Fruit fly (Drosophila melanogaster): ENCODE data around the gene CG5783.
A peak's percentile ranks its signal among the peaks of the same experiment; 100 is the strongest.

Gene CG5783

dm6 chr2L:18121367-18122230 lies 34.2 kb upstream of the CG5783 start (continued):
- TF ChIP-seq jigr1 (GFP tag; IDR thresholded peaks at IDR 0.05) (no peak), CG18764 (GFP tag; optimal IDR thresholded peaks at IDR 0.05) (peak; percentile 3), Neu2 (GFP tag; optimal IDR thresholded peaks at IDR 0.05; ENCODE audit: borderline replicate concordance) (no peak), ewg (GFP tag; optimal IDR thresholded peaks at IDR 0.05) (peak; percentile 7), lmd (GFP tag; IDR thresholded peaks at IDR 0.05) (peak; percentile 55), CG9215 (GFP tag; IDR thresholded peaks at IDR 0.05) (peak; percentile 52), NfI (GFP tag; optimal IDR thresholded peaks at IDR 0.05) (peak; percentile 24), wdn (GFP tag; IDR thresholded peaks at IDR 0.05) (no peak), Elba2 (GFP tag; optimal IDR thresholded peaks at IDR 0.05) (no peak), CG13287 (GFP tag; IDR thresholded peaks at IDR 0.05; ENCODE audit: partially characterized antibody) (no peak), chif (GFP tag; optimal IDR thresholded peaks at IDR 0.05) (peak; percentile 28 to 35), fd102C (GFP tag; optimal IDR thresholded peaks at IDR 0.05) (no peak), sqz (GFP tag; optimal IDR thresholded peaks at IDR 0.05) (no peak), CG16815 (GFP tag; optimal IDR thresholded peaks at IDR 0.05) (peak; percentile 5), CG9797 (GFP tag; optimal IDR thresholded peaks at IDR 0.05) (no peak), NK7.1 (GFP tag; optimal IDR thresholded peaks at IDR 0.05) (no peak), CG13624 (GFP tag; optimal IDR thresholded peaks at IDR 0.05) (no peak), Atf-2 (GFP tag; optimal IDR thresholded peaks at IDR 0.05) (peak; percentile 27), row (GFP tag; IDR thresholded peaks at IDR 0.05) (peak; percentile 63), hth (optimal IDR thresholded peaks at IDR 0.05) (no peak), CG12104 (GFP tag; optimal IDR thresholded peaks at IDR 0.05) (peak; percentile 31), CG9609 (GFP tag; optimal IDR thresholded peaks at IDR 0.05) (peak; percentile 10), Hr3 (GFP tag; optimal IDR thresholded peaks at IDR 0.05) (peak; percentile 34), Spps (tag; optimal IDR thresholded peaks at IDR 0.05) (no peak), Stat92E (GFP tag; optimal IDR thresholded peaks at IDR 0.05) (no peak), Tbp (GFP tag; optimal IDR thresholded peaks at IDR 0.05) (no peak), CG10209 (GFP tag; optimal IDR thresholded peaks at IDR 0.05) (peak; percentile 4), HmgD (GFP tag; optimal IDR thresholded peaks at IDR 0.05) (no peak), CG18476 (GFP tag; optimal IDR thresholded peaks at IDR 0.05) (peak; percentile 28), CG5953 (GFP tag; IDR thresholded peaks at IDR 0.05) (no peak), CG33213 (GFP tag; optimal IDR thresholded peaks at IDR 0.05) (no peak), bowl (GFP tag; IDR thresholded peaks at IDR 0.05) (no peak), stc (GFP tag; IDR thresholded peaks at IDR 0.05) (no peak), B-H2 (GFP tag; optimal IDR thresholded peaks at IDR 0.05) (no peak), bcd (GFP tag; optimal IDR thresholded peaks at IDR 0.05) (peak; percentile 45), Rfx (GFP tag; IDR thresholded peaks at IDR 0.05) (peak; percentile 44; the same call in 1 of the 2 replicates), Sin3A (optimal IDR thresholded peaks at IDR 0.05) (no peak), pum (GFP tag; optimal IDR thresholded peaks at IDR 0.05) (peak; percentile 29), hbn (GFP tag; IDR thresholded peaks at IDR 0.05; ENCODE audit: partially characterized antibody) (no peak), CG14050 (GFP tag; IDR thresholded peaks at IDR 0.05) (no peak), ato (GFP tag; IDR thresholded peaks at IDR 0.05; ENCODE audit: partially characterized antibody) (no peak), ab (GFP tag; optimal IDR thresholded peaks at IDR 0.05) (no peak), CG18599 (GFP tag; optimal IDR thresholded peaks at IDR 0.05) (peak; percentile 72), kni (GFP tag; optimal IDR thresholded peaks at IDR 0.05) (no peak), Hmx (GFP tag; optimal IDR thresholded peaks at IDR 0.05) (no peak), CG4360 (GFP tag; IDR thresholded peaks at IDR 0.05) (no peak), sens-2 (GFP tag; IDR thresholded peaks at IDR 0.05) (peak; percentile 35; the same call in 1 of the 2 replicates), CG34224 (GFP tag; IDR thresholded peaks at IDR 0.05; ENCODE audit: partially characterized antibody) (no peak), CG8290 (GFP tag; optimal IDR thresholded peaks at IDR 0.05) (no peak), CG8290 (tag; optimal IDR thresholded peaks at IDR 0.05) (no peak)

Measured in whole organism, embryonic.